Worm (Caenorhabditis elegans) whole organism, L4 larva: Measurements from ENCODE around the gene Y53C12A.7.

Source experiments
- aha-1 ChIP-seq: fragments of 150-350 bp; peaks from one replicate; lab custom pipeline; 2014; ENCODE audit warnings: missing biosample characterization, missing genetic modification characterization
- aly-2 ChIP-seq: sonication (generic microtip); optimal IDR thresholded peaks from 2 replicates; lab custom pipeline; 2018; ENCODE audit warnings: missing biosample characterization, missing genetic modification characterization
- ceh-82 ChIP-seq: sonication (generic microtip); optimal IDR thresholded peaks from 2 replicates; lab custom pipeline; 2017; ENCODE audit warnings: missing biosample characterization, missing genetic modification characterization
- dmd-9 ChIP-seq: fragments of 200-800 bp; sonication (Bioruptor generic); IDR thresholded peaks from 2 replicates; pipeline ENCODE4 v1.3.6; 2022; ENCODE audit warnings: missing genetic modification reagents, missing genetic modification characterization, missing compliant biosample characterization
- gei-8 ChIP-seq: fragments of 200-800 bp; sonication (Bioruptor generic); optimal IDR thresholded peaks from 2 replicates; lab custom pipeline; 2018; ENCODE audit warnings: mild to moderate bottlenecking, missing genetic modification characterization, missing compliant biosample characterization
- lin-13 ChIP-seq: fragments of 150-350 bp; optimal IDR thresholded peaks from 2 replicates; lab custom pipeline; 2014; ENCODE audit warnings: missing biosample characterization, missing genetic modification reagents, missing genetic modification characterization
- lsy-2 ChIP-seq, 2 experiments: fragments of 150-350 bp in 1 of 2; sonication (generic microtip) in 1 of 2; optimal IDR thresholded peaks; 2 replicates each; lab custom pipeline; 2014 to 2017; ENCODE audit warnings: missing biosample characterization in 2 of 2, missing genetic modification characterization in 2 of 2
- mdl-1 ChIP-seq, 2 experiments: fragments of 150-350 bp in 1 of 2; sonication (generic microtip) in 1 of 2; optimal IDR thresholded peaks; 2 replicates each; lab custom pipeline; 2014 to 2017; ENCODE audit warnings: missing biosample characterization in 2 of 2, missing genetic modification characterization in 2 of 2
- nhr-42 ChIP-seq: fragments of 200-800 bp; sonication (Bioruptor generic); IDR thresholded peaks from 2 replicates; pipeline ENCODE4 v1.3.6; 2022; ENCODE audit warnings: missing genetic modification characterization, missing compliant biosample characterization
- pqm-1 ChIP-seq: sonication (generic microtip); optimal IDR thresholded peaks from 2 replicates; lab custom pipeline; 2017; ENCODE audit warnings: missing biosample characterization, missing genetic modification characterization
- sdz-12 ChIP-seq: fragments of 200-800 bp; sonication (Bioruptor generic); optimal IDR thresholded peaks from 2 replicates; lab custom pipeline; 2018; ENCODE audit warnings: mild to moderate bottlenecking, missing genetic modification characterization, missing compliant biosample characterization
- spr-3 ChIP-seq: fragments of 200-800 bp; sonication (Bioruptor generic); optimal IDR thresholded peaks from 2 replicates; lab custom pipeline; 2018; ENCODE audit warnings: mild to moderate bottlenecking, missing genetic modification characterization, missing compliant biosample characterization
- ztf-11 ChIP-seq: fragments of 150-350 bp; optimal IDR thresholded peaks from 2 replicates; lab custom pipeline; 2014; ENCODE audit warnings: missing biosample characterization, missing genetic modification characterization

DNA sequence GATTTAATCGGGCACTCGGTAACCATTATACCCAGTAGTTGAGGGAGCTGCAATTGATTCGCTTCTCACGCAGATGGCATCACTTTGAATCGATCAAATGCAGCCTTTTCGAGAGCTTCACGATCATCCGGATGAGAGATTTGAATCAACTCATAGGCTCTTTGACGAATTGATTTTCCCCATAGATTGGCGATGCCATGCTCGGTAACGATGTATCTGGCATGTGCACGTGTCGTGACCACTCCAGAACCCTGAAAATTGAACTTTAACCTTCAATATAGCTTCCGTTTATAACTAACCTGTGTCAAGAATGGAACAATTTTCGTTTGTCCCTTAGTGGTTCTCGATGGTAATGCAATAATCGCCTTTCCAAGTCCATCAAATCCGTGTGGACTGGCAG lies 16.2 kb upstream of the Y53C12A.7 start:
- TF ChIP-seq nhr-42 (GFP tag; lab: Robert Waterston, UW) (no peak), ceh-82 (tag; lab: Kevin White, UChicago) (no peak), dmd-9 (GFP tag; lab: Robert Waterston, UW) (no peak), spr-3 (GFP tag; lab: Kevin White, UChicago) (no peak), mdl-1 (tag; optimal IDR thresholded peaks at IDR 0.05; lab: Kevin White, UChicago) (no peak), ztf-11 (no peak), sdz-12 (no peak), lin-13 (GFP tag; lab: Kevin White, UChicago) (no peak), lsy-2 (tag; optimal IDR thresholded peaks at IDR 0.05; lab: Kevin White, UChicago) (no peak), aha-1 (tag; lab: Kevin White, UChicago) (no peak), gei-8 (no peak), aly-2 (tag; lab: Kevin White, UChicago) (no peak), pqm-1 (tag; lab: Kevin White, UChicago) (no peak)
